Worm (Caenorhabditis elegans) whole organism, early embryonic: ENCODE results near the gene chca-1.

Experiments
- B0310.2 ChIP-seq: sonication (generic microtip); optimal IDR thresholded peaks from 2 replicates; lab custom pipeline; 2016; ENCODE audit warnings: mild to moderate bottlenecking, missing genetic modification characterization, missing compliant biosample characterization
- F13C5.2 ChIP-seq: sonication (generic microtip); optimal IDR thresholded peaks from 2 replicates; lab custom pipeline; 2017; ENCODE audit warnings: mild to moderate bottlenecking, missing genetic modification characterization, inconsistent platforms, missing compliant biosample characterization
- aly-1 ChIP-seq: sonication (generic microtip); optimal IDR thresholded peaks from 2 replicates; lab custom pipeline; 2016; ENCODE audit warnings: missing genetic modification characterization, missing compliant biosample characterization
- ama-1 ChIP-seq: fragments of 150-350 bp; optimal IDR thresholded peaks from 2 replicates; lab custom pipeline; 2014
- ceh-13 ChIP-seq: fragments of 200-800 bp; sonication (Bioruptor generic); optimal IDR thresholded peaks from 2 replicates; lab custom pipeline; 2018; ENCODE audit warnings: mild to moderate bottlenecking, missing genetic modification characterization, missing compliant biosample characterization
- ceh-36 ChIP-seq: sonication (generic microtip); optimal IDR thresholded peaks from 2 replicates; lab custom pipeline; 2016; ENCODE audit warnings: missing genetic modification characterization, inconsistent platforms, missing compliant biosample characterization
- ets-7 ChIP-seq: sonication (generic microtip); optimal IDR thresholded peaks from 2 replicates; lab custom pipeline; 2016; ENCODE audit warnings: missing genotype, missing genetic modification characterization, missing compliant biosample characterization
- flt-1 ChIP-seq: fragments of 200-800 bp; sonication (Bioruptor generic); IDR thresholded peaks from 2 replicates; pipeline ENCODE4 v1.3.6; 2022; ENCODE audit warnings: missing genetic modification characterization, missing compliant biosample characterization
- hmbx-1 ChIP-seq: sonication (generic microtip); optimal IDR thresholded peaks from 2 replicates; lab custom pipeline; 2016; ENCODE audit warnings: mild to moderate bottlenecking, missing genetic modification characterization, missing compliant biosample characterization
- hmg-4 ChIP-seq: fragments of 200-800 bp; sonication (Bioruptor generic); optimal IDR thresholded peaks from 2 replicates; lab custom pipeline; 2018; ENCODE audit warnings: mild to moderate bottlenecking, missing genetic modification characterization, missing compliant biosample characterization
- hnd-1 ChIP-seq: sonication (generic microtip); optimal IDR thresholded peaks from 2 replicates; lab custom pipeline; 2016; ENCODE audit warnings: missing genetic modification characterization, missing compliant biosample characterization
- pes-1 ChIP-seq: fragments of 200-800 bp; sonication (Bioruptor generic); IDR thresholded peaks from 2 replicates; pipeline ENCODE4 v1.3.6; 2022; ENCODE audit warnings: missing genetic modification reagents, missing genetic modification characterization, missing compliant biosample characterization
- scrt-1 ChIP-seq: fragments of 200-800 bp; sonication (Bioruptor generic); IDR thresholded peaks from 2 replicates; pipeline ENCODE4 v1.3.6; 2022; ENCODE audit warnings: missing genetic modification characterization, missing compliant biosample characterization
- sea-1 ChIP-seq: fragments of 200-800 bp; sonication (Bioruptor generic); conservative IDR thresholded peaks from 2 replicates; pipeline ENCODE4 v1.3.6; 2022; ENCODE audit warnings: missing genetic modification characterization, missing compliant biosample characterization
- tbx-11 ChIP-seq: fragments of 200-800 bp; sonication (Bioruptor generic); IDR thresholded peaks from 2 replicates; pipeline ENCODE4 v1.3.6; 2022; ENCODE audit warnings: missing genetic modification characterization, missing compliant biosample characterization
- tbx-37 ChIP-seq: fragments of 200-800 bp; sonication (Bioruptor generic); conservative IDR thresholded peaks from 2 replicates; pipeline ENCODE4 v1.3.6; 2022; ENCODE audit warnings: missing genetic modification reagents, missing genetic modification characterization, missing compliant biosample characterization
- tra-4 ChIP-seq: sonication (generic microtip); optimal IDR thresholded peaks from 2 replicates; lab custom pipeline; 2017; ENCODE audit warnings: missing genetic modification characterization, missing compliant biosample characterization

Gene chca-1

DNA sequence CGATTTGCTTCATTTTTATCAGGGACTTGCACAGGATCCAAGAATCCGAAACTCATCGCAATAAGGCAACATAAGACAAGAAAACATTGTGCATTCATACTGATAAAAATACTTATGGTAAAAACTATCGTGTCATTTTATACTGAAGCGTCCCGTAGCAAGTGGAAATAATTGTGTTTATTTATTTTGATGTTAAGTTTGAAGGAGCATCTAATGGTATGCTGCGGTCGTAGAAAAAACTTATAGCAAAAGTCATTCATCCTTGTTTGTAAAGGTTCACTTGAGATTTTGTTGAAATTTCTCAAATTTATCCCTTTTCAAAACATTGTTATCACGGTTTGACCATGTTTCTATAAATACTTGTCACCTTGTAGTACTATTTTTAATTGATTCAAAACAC lies 26.2 kb upstream of the chca-1 start, which contains the start of gene W09C2.10:
Gene W09C2.10 (minus strand): TSS at position 101 of the 400 bp plus-strand sequence.
- TF ChIP-seq scrt-1 (GFP tag; lab: Robert Waterston, UW) (no peak), sea-1 (no peak), tbx-37 (GFP tag; lab: Robert Waterston, UW) (no peak), ceh-13 (GFP tag; lab: Kevin White, UChicago) (no peak)

DNA sequence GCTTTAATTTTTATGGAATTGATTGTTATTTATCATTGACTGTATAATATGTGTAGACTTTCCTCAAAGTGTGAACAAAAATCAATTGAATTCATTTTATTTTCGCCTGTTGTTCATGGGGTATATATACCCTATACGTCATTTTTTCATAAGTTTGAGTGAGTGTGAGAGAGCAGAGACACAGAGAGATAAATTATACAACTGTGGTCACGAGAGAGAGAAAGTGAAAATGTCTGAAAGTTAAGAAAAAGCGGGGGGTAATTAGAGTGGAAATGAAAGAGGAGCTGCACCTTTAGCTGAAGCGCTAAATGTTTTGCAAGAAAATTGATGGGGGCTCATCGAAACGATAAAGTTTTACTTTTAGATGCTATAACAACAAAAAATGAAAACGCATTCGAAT lies 25.4 kb upstream of the chca-1 start:
- TF ChIP-seq B0310.2 (tag; lab: Kevin White, UChicago) (no peak), sea-1 (no peak), ama-1 (no peak), tbx-11 (no peak), ets-7 (tag; lab: Kevin White, UChicago) (no peak), ceh-36 (tag; lab: Kevin White, UChicago) (no peak), ceh-13 (GFP tag; lab: Kevin White, UChicago) (no peak), tbx-37 (GFP tag; lab: Robert Waterston, UW) (no peak), pes-1 (GFP tag; lab: Robert Waterston, UW) (no peak), hnd-1 (tag; lab: Kevin White, UChicago) (no peak), scrt-1 (GFP tag; lab: Robert Waterston, UW) (no peak), hmbx-1 (tag; lab: Kevin White, UChicago) (no peak), aly-1 (tag; lab: Kevin White, UChicago) (no peak)

DNA sequence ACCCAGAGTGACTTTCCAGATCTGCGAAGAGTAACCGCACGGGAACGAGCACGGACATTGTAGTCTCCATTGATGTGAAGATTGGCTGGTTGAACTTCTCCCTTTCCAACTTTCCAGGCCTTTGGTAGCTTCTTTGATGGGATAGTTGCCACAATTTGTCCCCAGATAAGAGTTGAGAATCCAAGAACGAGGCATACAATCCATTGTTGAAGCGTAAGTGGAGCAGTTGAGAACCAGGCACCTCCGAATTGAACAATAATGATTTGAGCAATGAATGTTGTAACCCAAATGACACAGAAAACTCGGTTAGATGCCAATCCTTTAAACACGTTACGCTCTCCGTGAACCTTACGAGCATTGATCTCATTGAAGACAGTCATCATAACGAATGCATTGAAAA lies 24.2 kb upstream of the chca-1 start:
- TF ChIP-seq tbx-11 = no peak
- no peak for TF ChIP-seq hmg-4
- no peak for TF ChIP-seq hnd-1 (tag; lab: Kevin White, UChicago)

DNA sequence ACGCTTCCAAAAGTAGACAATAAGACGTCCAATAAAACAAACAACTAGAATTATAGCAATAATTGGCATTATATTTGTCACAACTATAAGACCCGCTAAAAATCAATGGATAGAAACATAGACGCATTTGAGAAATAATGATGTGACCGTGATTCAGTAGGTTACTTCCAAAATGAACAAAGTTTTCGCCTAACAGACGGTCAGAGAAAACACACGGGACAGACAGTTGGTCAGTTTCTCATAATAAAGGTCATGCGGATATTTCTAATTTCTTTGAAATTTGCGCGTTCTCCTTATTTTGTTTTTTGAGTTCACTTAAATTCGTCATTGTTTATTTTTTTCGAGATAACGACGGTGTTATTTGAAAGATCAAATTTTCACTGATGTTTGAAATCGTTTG lies 19.6 kb upstream of the chca-1 start:
- TF ChIP-seq hnd-1 (tag; lab: Kevin White, UChicago) (no peak), tbx-37 (GFP tag; lab: Robert Waterston, UW) (no peak), aly-1 (tag; lab: Kevin White, UChicago) (no peak), ceh-36 (tag; lab: Kevin White, UChicago) (no peak), flt-1 (GFP tag; lab: Robert Waterston, UW) (no peak), pes-1 (GFP tag; lab: Robert Waterston, UW) (no peak), sea-1 (no peak), B0310.2 (tag; lab: Kevin White, UChicago) (no peak)

DNA sequence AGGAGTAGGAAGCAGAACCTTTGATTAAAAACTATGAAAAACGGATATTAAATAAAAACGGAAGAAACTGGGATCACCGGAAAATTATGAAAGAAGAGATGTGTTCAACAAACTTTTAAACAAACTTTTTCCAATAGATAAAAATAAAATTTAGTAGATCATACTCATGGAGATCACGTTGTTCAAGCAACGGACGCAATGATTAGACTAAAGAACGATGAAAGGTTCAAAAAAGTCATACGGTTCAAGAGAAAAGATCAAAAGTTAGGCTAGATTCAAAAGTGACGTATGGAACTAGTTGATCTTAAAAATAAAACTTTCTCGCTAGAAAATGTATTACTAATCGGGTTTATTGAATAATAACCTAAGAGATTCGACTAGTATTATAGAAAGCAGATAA lies 19.1 kb upstream of the chca-1 start:
- no peak for TF ChIP-seq tbx-11
- no peak for TF ChIP-seq hnd-1 (tag; lab: Kevin White, UChicago)
- TF ChIP-seq ets-7 (tag; lab: Kevin White, UChicago) = no peak
- no peak for TF ChIP-seq hmg-4
- no peak for TF ChIP-seq sea-1
- TF ChIP-seq F13C5.2 (tag; lab: Kevin White, UChicago) = no peak
- TF ChIP-seq ceh-36 (tag; lab: Kevin White, UChicago) = no peak
- no peak for TF ChIP-seq ceh-13 (GFP tag; lab: Kevin White, UChicago)
- no peak for TF ChIP-seq pes-1 (GFP tag; lab: Robert Waterston, UW)
- TF ChIP-seq scrt-1 (GFP tag; lab: Robert Waterston, UW) = no peak
- TF ChIP-seq aly-1 (tag; lab: Kevin White, UChicago) = no peak
- TF ChIP-seq tra-4 (tag; lab: Kevin White, UChicago) = no peak
- no peak for TF ChIP-seq ama-1
- TF ChIP-seq hmbx-1 (tag; lab: Kevin White, UChicago) = no peak
- no peak for TF ChIP-seq tbx-37 (GFP tag; lab: Robert Waterston, UW)
- TF ChIP-seq flt-1 (GFP tag; lab: Robert Waterston, UW) = no peak

DNA sequence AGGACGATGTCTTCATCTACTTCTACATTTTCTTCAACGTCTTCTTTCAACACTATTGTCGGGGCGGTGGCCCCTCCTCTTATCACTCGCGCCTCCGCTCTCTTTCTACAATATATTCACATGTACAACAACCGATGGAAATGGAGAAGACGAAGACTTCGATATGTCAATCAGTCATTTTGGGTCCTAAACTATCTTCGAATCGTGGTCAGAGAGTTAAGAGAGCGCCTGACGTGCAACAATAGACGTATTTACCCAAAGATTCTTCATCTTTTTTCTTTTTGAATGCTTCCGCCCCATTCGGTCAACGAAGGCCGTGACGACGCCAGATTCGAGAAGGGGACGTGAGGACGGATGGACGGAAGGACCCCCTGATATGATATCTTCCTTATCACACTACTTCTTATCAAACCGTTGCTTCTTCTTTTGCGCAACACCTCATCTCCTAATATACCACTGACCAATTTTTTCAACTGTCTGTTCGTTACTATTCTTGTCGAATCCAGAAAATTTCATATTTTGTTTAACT lies 18.2 kb upstream of the chca-1 start:
- TF ChIP-seq scrt-1 (GFP tag; lab: Robert Waterston, UW) (no peak), tbx-37 (GFP tag; lab: Robert Waterston, UW) (no peak), hnd-1 (tag; lab: Kevin White, UChicago) (no peak), ceh-13 (GFP tag; lab: Kevin White, UChicago) (no peak), B0310.2 (tag; lab: Kevin White, UChicago) (no peak), hmg-4 (no peak), pes-1 (GFP tag; lab: Robert Waterston, UW) (no peak), ama-1 (no peak), tra-4 (tag; lab: Kevin White, UChicago) (no peak), ets-7 (tag; lab: Kevin White, UChicago) (no peak), flt-1 (GFP tag; lab: Robert Waterston, UW) (no peak), sea-1 (no peak)

DNA sequence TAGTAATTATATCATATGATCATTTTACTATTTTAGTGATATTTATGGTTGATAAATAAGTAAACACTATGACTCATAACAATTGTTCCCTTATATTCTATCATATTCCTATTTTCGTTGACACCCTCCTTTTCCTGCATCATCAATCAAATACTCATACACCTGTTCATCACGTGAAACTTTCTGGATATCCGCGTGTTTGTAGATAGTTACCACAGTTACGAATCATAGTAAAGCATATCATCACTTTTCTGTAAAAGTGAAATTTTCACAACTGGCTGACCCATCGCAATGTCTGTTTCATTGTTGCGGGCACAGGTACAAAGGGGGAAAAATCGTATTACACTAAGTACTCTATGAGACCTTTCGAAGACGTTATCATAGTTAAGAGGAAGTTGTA lies 17.3 kb upstream of the chca-1 start:
- no peak for TF ChIP-seq tbx-37 (GFP tag; lab: Robert Waterston, UW)
- no peak for TF ChIP-seq F13C5.2 (tag; lab: Kevin White, UChicago)
- TF ChIP-seq hmg-4 = no peak
- no peak for TF ChIP-seq ama-1
- TF ChIP-seq hnd-1 (tag; lab: Kevin White, UChicago) = no peak
- no peak for TF ChIP-seq ceh-13 (GFP tag; lab: Kevin White, UChicago)
- no peak for TF ChIP-seq scrt-1 (GFP tag; lab: Robert Waterston, UW)

DNA sequence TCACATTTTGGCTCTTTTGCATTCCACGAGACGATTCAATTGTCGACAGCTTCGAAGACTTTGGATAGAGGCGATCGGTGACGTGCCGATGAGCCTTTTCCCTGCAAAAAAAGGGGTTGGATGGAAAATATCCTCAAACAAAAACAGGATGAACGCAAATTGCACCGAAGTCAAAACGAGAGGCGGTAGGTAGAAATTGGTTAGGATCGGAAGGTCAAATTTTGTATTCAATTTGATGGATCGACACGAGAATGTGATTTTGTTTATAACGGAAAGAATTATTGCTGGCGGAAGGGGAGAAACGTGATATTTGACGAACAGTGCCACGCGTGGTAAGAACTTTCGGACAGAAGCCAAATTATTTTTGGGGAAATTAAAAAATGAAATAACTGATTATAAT lies 16.3 kb upstream of the chca-1 start, which contains the start of gene mca-1:
Gene mca-1 (minus strand): TSS at position 101 of the 400 bp plus-strand sequence.
- TF ChIP-seq ceh-13 (GFP tag; lab: Kevin White, UChicago) = no peak
- no peak for TF ChIP-seq scrt-1 (GFP tag; lab: Robert Waterston, UW)
- TF ChIP-seq hnd-1 (tag; lab: Kevin White, UChicago) = no peak
- TF ChIP-seq sea-1 = no peak
- TF ChIP-seq tbx-37 (GFP tag; lab: Robert Waterston, UW) = no peak
- no peak for TF ChIP-seq aly-1 (tag; lab: Kevin White, UChicago)
- no peak for TF ChIP-seq ama-1
- TF ChIP-seq tra-4 (tag; lab: Kevin White, UChicago) = no peak
- TF ChIP-seq F13C5.2 (tag; lab: Kevin White, UChicago) = no peak
- no peak for TF ChIP-seq flt-1 (GFP tag; lab: Robert Waterston, UW)
